Fruit fly (Drosophila melanogaster) whole organism, embryonic: ENCODE measurements around the gene CG8516.

Experiments
- Abd-B ChIP-seq: fragments of 200-800 bp; sonication (Bioruptor generic); optimal IDR thresholded peaks from 2 replicates; lab custom pipeline; 2018; ENCODE audit warnings: missing biosample characterization, mild to moderate bottlenecking, missing genetic modification characterization, moderate library complexity
- Ada2b ChIP-seq: fragments of 200-800 bp; sonication (Bioruptor generic); IDR thresholded peaks from 2 replicates; pipeline ENCODE4 v1.3.6; 2022; ENCODE audit warnings: missing biosample characterization, missing genetic modification characterization
- Atf-2 ChIP-seq: fragments of 200-800 bp; sonication (Bioruptor generic); optimal IDR thresholded peaks from 2 replicates; lab custom pipeline; 2016; ENCODE audit warnings: missing biosample characterization, missing genetic modification characterization
- CG11398 ChIP-seq: fragments of 200-800 bp; sonication (Bioruptor generic); optimal IDR thresholded peaks from 2 replicates; lab custom pipeline; 2016; ENCODE audit warnings: missing biosample characterization, missing genetic modification characterization
- CG12236 ChIP-seq: fragments of 200-800 bp; sonication (Bioruptor generic); optimal IDR thresholded peaks from 2 replicates; lab custom pipeline; 2016; ENCODE audit warnings: missing biosample characterization, missing genetic modification characterization
- CG13424 ChIP-seq: fragments of 200-800 bp; sonication (Bioruptor generic); optimal IDR thresholded peaks from 2 replicates; lab custom pipeline; 2019; ENCODE audit warnings: missing biosample characterization, mild to moderate bottlenecking, missing genetic modification characterization, moderate library complexity
- CG14710 ChIP-seq: fragments of 200-800 bp; sonication (Bioruptor generic); optimal IDR thresholded peaks from 3 replicates; lab custom pipeline; 2019; ENCODE audit warnings: missing biosample characterization, mild to moderate bottlenecking, missing genetic modification characterization, moderate library complexity
- CG15601 ChIP-seq: fragments of 200-800 bp; sonication (Bioruptor generic); optimal IDR thresholded peaks from 3 replicates; lab custom pipeline; 2019; ENCODE audit warnings: missing biosample characterization, mild to moderate bottlenecking, missing genetic modification characterization, moderate library complexity
- CG16815 ChIP-seq: fragments of 200-800 bp; sonication (Bioruptor generic); optimal IDR thresholded peaks from 3 replicates; lab custom pipeline; 2017; ENCODE audit warnings: missing biosample characterization, mild to moderate bottlenecking, missing genetic modification characterization
- CG17361 ChIP-seq: fragments of 200-800 bp; sonication (Bioruptor generic); IDR thresholded peaks from 3 replicates; pipeline ENCODE4 v1.3.6; 2022; ENCODE audit warnings: missing biosample characterization, missing genetic modification characterization
- CG17829 ChIP-seq: fragments of 200-800 bp; optimal IDR thresholded peaks from 2 replicates; lab custom pipeline; 2019; ENCODE audit warnings: missing biosample characterization, mild to moderate bottlenecking, missing genetic modification characterization, moderate library complexity
- CG1792 ChIP-seq: fragments of 200-800 bp; sonication (Bioruptor generic); optimal IDR thresholded peaks from 2 replicates; lab custom pipeline; 2016; ENCODE audit warnings: missing biosample characterization, missing genetic modification characterization
- CG18476 ChIP-seq: fragments of 200-800 bp; sonication (Bioruptor generic); optimal IDR thresholded peaks from 2 replicates; lab custom pipeline; 2016; ENCODE audit warnings: missing biosample characterization, mild to moderate bottlenecking, missing genetic modification characterization
- CG2712 ChIP-seq: fragments of 200-800 bp; optimal IDR thresholded peaks from 3 replicates; lab custom pipeline; 2019; ENCODE audit warnings: missing biosample characterization, mild to moderate bottlenecking, missing genetic modification characterization, moderate library complexity
- CG31441 ChIP-seq: fragments of 200-800 bp; sonication (Bioruptor generic); IDR thresholded peaks from 2 replicates; pipeline ENCODE4 v1.3.6; 2022; ENCODE audit warnings: missing biosample characterization, missing genetic modification characterization
- CG33557 ChIP-seq: fragments of 200-800 bp; sonication (Bioruptor generic); optimal IDR thresholded peaks from 2 replicates; lab custom pipeline; 2019; ENCODE audit warnings: missing biosample characterization, mild to moderate bottlenecking, missing genetic modification characterization, moderate library complexity
- CG4730 ChIP-seq: fragments of 200-800 bp; sonication (Bioruptor generic); IDR thresholded peaks from 2 replicates; pipeline ENCODE4 v1.3.6; 2022; ENCODE audit warnings: missing biosample characterization, missing genetic modification characterization
- CG4854 ChIP-seq: fragments of 200-800 bp; sonication (Bioruptor generic); optimal IDR thresholded peaks from 2 replicates; lab custom pipeline; 2016; ENCODE audit warnings: missing biosample characterization, missing genetic modification characterization, inconsistent platforms
- CG6689 ChIP-seq: fragments of 200-800 bp; sonication (Bioruptor generic); IDR thresholded peaks from 2 replicates; pipeline ENCODE4 v1.3.6; 2022; ENCODE audit warnings: missing biosample characterization, missing genetic modification characterization
- CG7786 ChIP-seq: fragments of 200-800 bp; sonication (Bioruptor generic); optimal IDR thresholded peaks from 2 replicates; lab custom pipeline; 2016; ENCODE audit warnings: missing biosample characterization, missing genetic modification characterization
- CG7963 ChIP-seq: fragments of 200-800 bp; sonication (Bioruptor generic); IDR thresholded peaks from 3 replicates; pipeline ENCODE4 v1.3.6; 2022; ENCODE audit warnings: missing biosample characterization, missing genetic modification characterization; ENCODE audit not compliant: partially characterized antibody
- CG9437 ChIP-seq: fragments of 200-800 bp; sonication (Bioruptor generic); optimal IDR thresholded peaks from 2 replicates; lab custom pipeline; 2018; ENCODE audit warnings: missing biosample characterization, mild to moderate bottlenecking, missing genetic modification characterization
- CG9727 ChIP-seq: fragments of 200-800 bp; sonication (Bioruptor generic); optimal IDR thresholded peaks from 3 replicates; lab custom pipeline; 2017; ENCODE audit warnings: missing biosample characterization, mild to moderate bottlenecking, missing genetic modification characterization
- Ets65A ChIP-seq: fragments of 200-800 bp; sonication (Bioruptor generic); peaks from one replicate; lab custom pipeline; 2016; ENCODE audit warnings: missing biosample characterization, missing genetic modification characterization
- MBD-R2 ChIP-seq: fragments of 200-800 bp; sonication (Bioruptor generic); IDR thresholded peaks from 2 replicates; pipeline ENCODE4 v1.3.6; 2022; ENCODE audit warnings: missing biosample characterization, missing genetic modification characterization
- Mrtf ChIP-seq: fragments of 200-800 bp; sonication (Bioruptor generic); IDR thresholded peaks from 3 replicates; pipeline ENCODE4 v1.3.6; 2022; ENCODE audit warnings: missing biosample characterization, missing genetic modification characterization
- bbx ChIP-seq: fragments of 200-800 bp; sonication (Bioruptor generic); IDR thresholded peaks from 2 replicates; pipeline ENCODE4 v1.3.6; 2022; ENCODE audit warnings: missing biosample characterization, missing genetic modification characterization; ENCODE audit not compliant: partially characterized antibody
- bcd ChIP-seq: fragments of 200-800 bp; sonication (Bioruptor generic); optimal IDR thresholded peaks from 2 replicates; lab custom pipeline; 2017; ENCODE audit warnings: missing biosample characterization, mild to moderate bottlenecking, missing genetic modification characterization
- crp ChIP-seq, 2 experiments: fragments of 200-800 bp; sonication (Bioruptor generic); optimal IDR thresholded peaks; 2 replicates in 1 of 2; 3 replicates in 1 of 2; lab custom pipeline; 2017; ENCODE audit warnings: missing biosample characterization in 2 of 2, missing genetic modification characterization in 2 of 2, mild to moderate bottlenecking in 1 of 2, moderate library complexity in 1 of 2
- dm ChIP-seq: fragments of 200-800 bp; sonication (Bioruptor generic); optimal IDR thresholded peaks from 3 replicates; lab custom pipeline; 2016; ENCODE audit warnings: missing biosample characterization, missing genetic modification characterization
- dysf ChIP-seq: fragments of 200-800 bp; sonication (Bioruptor generic); IDR thresholded peaks from 3 replicates; pipeline ENCODE4 v1.3.6; 2022; ENCODE audit warnings: missing biosample characterization, missing genetic modification characterization
- fd64A ChIP-seq: fragments of 200-800 bp; sonication (Bioruptor generic); optimal IDR thresholded peaks from 3 replicates; lab custom pipeline; 2018; ENCODE audit warnings: missing biosample characterization, mild to moderate bottlenecking, missing genetic modification characterization
- gfzf ChIP-seq: fragments of 200-800 bp; sonication (Bioruptor generic); optimal IDR thresholded peaks from 2 replicates; lab custom pipeline; 2016; ENCODE audit warnings: missing biosample characterization, mild to moderate bottlenecking, missing genetic modification characterization, moderate library complexity
- ind ChIP-seq: fragments of 200-800 bp; sonication (Bioruptor generic); optimal IDR thresholded peaks from 3 replicates; lab custom pipeline; 2016; ENCODE audit warnings: missing biosample characterization, missing genetic modification characterization
- mam ChIP-seq: fragments of 200-800 bp; sonication (Bioruptor generic); optimal IDR thresholded peaks from 3 replicates; lab custom pipeline; 2016; ENCODE audit warnings: missing biosample characterization, missing genetic modification characterization
- mld ChIP-seq: fragments of 200-800 bp; sonication (Bioruptor generic); IDR thresholded peaks from 3 replicates; pipeline ENCODE4 v1.3.6; 2022; ENCODE audit warnings: missing biosample characterization, missing genetic modification characterization; ENCODE audit not compliant: partially characterized antibody
- nau ChIP-seq: fragments of 200-800 bp; sonication (Bioruptor generic); optimal IDR thresholded peaks from 3 replicates; lab custom pipeline; 2017; ENCODE audit warnings: missing biosample characterization, mild to moderate bottlenecking, missing genetic modification characterization, missing genetic modification reagents
- nom ChIP-seq: fragments of 200-800 bp; sonication (Bioruptor generic); optimal IDR thresholded peaks from 2 replicates; lab custom pipeline; 2017; ENCODE audit warnings: missing biosample characterization, missing genetic modification characterization, mild to moderate bottlenecking, moderate library complexity, missing genetic modification reagents
- org-1 ChIP-seq: fragments of 200-800 bp; sonication (Bioruptor generic); optimal IDR thresholded peaks from 2 replicates; lab custom pipeline; 2017; ENCODE audit warnings: missing biosample characterization, missing genetic modification characterization
- otp ChIP-seq: fragments of 200-800 bp; sonication (Bioruptor generic); IDR thresholded peaks from 3 replicates; pipeline ENCODE4, ENCODE4 v1.3.6; 2022; ENCODE audit warnings: missing biosample characterization, missing genetic modification characterization
- pho ChIP-seq: fragments of 200-800 bp; sonication (Bioruptor generic); optimal IDR thresholded peaks from 2 replicates; lab custom pipeline; 2016; ENCODE audit warnings: missing biosample characterization, missing genetic modification characterization
- phol ChIP-seq: fragments of 200-800 bp; sonication (Bioruptor generic); optimal IDR thresholded peaks from 3 replicates; lab custom pipeline; 2018; ENCODE audit warnings: missing biosample characterization, mild to moderate bottlenecking, missing genetic modification characterization, moderate library complexity
- run ChIP-seq: fragments of 200-800 bp; sonication (Bioruptor generic); optimal IDR thresholded peaks from 3 replicates; lab custom pipeline; 2018; ENCODE audit warnings: missing biosample characterization, mild to moderate bottlenecking, missing genetic modification characterization
- sens ChIP-seq: fragments of 200-800 bp; sonication (Bioruptor generic); peaks from one replicate; lab custom pipeline; 2016; ENCODE audit warnings: missing biosample characterization, missing genetic modification characterization
- sqz ChIP-seq: fragments of 200-800 bp; sonication (Bioruptor generic); optimal IDR thresholded peaks from 3 replicates; lab custom pipeline; 2018; ENCODE audit warnings: missing biosample characterization, mild to moderate bottlenecking, missing genetic modification characterization
- stwl ChIP-seq: fragments of 200-800 bp; sonication (Bioruptor generic); optimal IDR thresholded peaks from 3 replicates; lab custom pipeline; 2018; ENCODE audit warnings: missing biosample characterization, mild to moderate bottlenecking, missing genetic modification characterization, moderate library complexity
- tin ChIP-seq: fragments of 200-800 bp; sonication (Bioruptor generic); optimal IDR thresholded peaks from 3 replicates; lab custom pipeline; 2016; ENCODE audit warnings: missing biosample characterization, missing genetic modification characterization
- twi ChIP-seq: fragments of 200-800 bp; optimal IDR thresholded peaks from 2 replicates; lab custom pipeline; 2019; ENCODE audit warnings: missing biosample characterization, mild to moderate bottlenecking, missing genetic modification characterization, moderate library complexity
- vfl ChIP-seq: fragments of 200-800 bp; sonication (Bioruptor generic); optimal IDR thresholded peaks from 2 replicates; lab custom pipeline; 2016; ENCODE audit warnings: missing biosample characterization, missing genetic modification characterization
- vvl ChIP-seq: fragments of 200-800 bp; sonication (Bioruptor generic); IDR thresholded peaks from 2 replicates; pipeline ENCODE4 v1.3.6; 2022; ENCODE audit warnings: missing biosample characterization, missing genetic modification characterization

CG8516 gene

DNA sequence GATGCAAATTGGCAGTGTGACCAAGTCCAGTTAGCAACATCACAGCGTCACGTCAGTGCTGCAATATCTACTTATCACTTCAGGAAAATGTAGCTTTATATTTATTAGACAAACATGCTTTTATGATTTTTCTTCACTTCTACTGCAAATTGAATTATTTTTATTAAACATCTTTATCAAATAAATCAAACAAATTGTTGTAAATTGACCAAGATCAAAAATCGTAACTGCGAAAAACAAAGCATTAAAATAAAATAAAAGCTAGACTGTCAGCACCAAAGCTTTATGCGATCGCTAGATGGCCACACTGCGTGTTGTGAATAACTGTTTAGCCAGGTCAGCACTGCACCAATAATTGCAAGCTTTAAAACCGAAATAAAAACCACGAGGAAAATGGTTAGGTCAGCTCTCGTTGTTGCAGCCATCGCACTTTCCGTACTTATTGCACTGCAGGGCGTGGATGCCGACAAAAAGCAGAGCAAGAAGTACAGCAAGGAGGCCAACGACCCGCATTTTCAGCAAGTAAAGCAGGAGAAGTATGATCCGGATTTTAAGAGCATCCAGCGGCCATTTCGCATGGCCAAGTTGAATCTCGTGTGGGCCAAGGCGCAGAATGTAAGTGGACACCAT, 1.8 kb upstream of the CG8516 start, which contains the start of the genes CG12945 and CG8507 (continued):
- TF ChIP-seq CG18476 (GFP tag; lab: Kevin White, UChicago) (peak; percentile 26), dysf (GFP tag; lab: Robert Waterston, UW) (peak; percentile 34; the same call in 1 of the 3 replicates), dm (GFP tag; lab: Kevin White, UChicago) (peak; percentile 34), twi (tag; lab: Kevin White, UChicago) (no peak), Ada2b (GFP tag; lab: Robert Waterston, UW) (no peak), mld (GFP tag; lab: Robert Waterston, UW) (no peak), CG14710 (tag; lab: Kevin White, UChicago) (peak; percentile 70), CG4854 (GFP tag; lab: Kevin White, UChicago) (no peak), CG7963 (GFP tag; lab: Robert Waterston, UW) (no peak), stwl (tag; lab: Kevin White, UChicago) (peak; percentile 65), CG7786 (GFP tag; lab: Kevin White, UChicago) (peak; percentile 38), bbx (GFP tag; lab: Robert Waterston, UW) (0 out of 2 replicates have a peak, but pooled peaks have one; percentile 18), CG31441 (GFP tag; lab: Robert Waterston, UW) (no peak), CG33557 (GFP tag; lab: Kevin White, UChicago) (no peak), Ets65A (GFP tag; lab: Kevin White, UChicago) (peak; percentile 91), CG4730 (GFP tag; lab: Robert Waterston, UW) (no peak), tin (GFP tag; lab: Kevin White, UChicago) (peak; percentile 46), CG2712 (peak; percentile 47), CG12236 (GFP tag; lab: Kevin White, UChicago) (no peak), bcd (GFP tag; lab: Kevin White, UChicago) (peak; percentile 60), mam (peak; percentile 44), fd64A (GFP tag; lab: Kevin White, UChicago) (no peak), CG9437 (GFP tag; lab: Kevin White, UChicago) (peak; percentile 33), CG6689 (GFP tag; lab: Robert Waterston, UW) (0 out of 2 replicates have a peak, but pooled peaks have one; percentile 9), Atf-2 (peak; percentile 53), sqz (GFP tag; lab: Kevin White, UChicago) (no peak), CG16815 (GFP tag; lab: Kevin White, UChicago) (peak; percentile 11), vvl (GFP tag; lab: Robert Waterston, UW) (peak; percentile 31; the same call in 1 of the 2 replicates), CG1792 (GFP tag; lab: Kevin White, UChicago) (no peak), vfl (GFP tag; lab: Kevin White, UChicago) (peak; percentile 46), CG15601 (peak; percentile 35), CG13424 (tag; lab: Kevin White, UChicago) (peak; percentile 67), CG11398 (GFP tag; lab: Kevin White, UChicago) (no peak), CG9727 (GFP tag; lab: Kevin White, UChicago) (peak; percentile 42), crp (GFP tag; optimal IDR thresholded peaks at IDR 0.05; lab: Kevin White, UChicago) (peak in 1 of 2 experiments; percentile 8), CG17361 (peak; percentile 69), nau (GFP tag; lab: Kevin White, UChicago) (no peak), MBD-R2 (GFP tag; lab: Robert Waterston, UW) (peak; percentile 75), phol (tag; lab: Kevin White, UChicago) (peak; percentile 68), otp (GFP tag; lab: Robert Waterston, UW) (no peak), gfzf (GFP tag; lab: Kevin White, UChicago) (peak; percentile 79), run (tag; lab: Kevin White, UChicago) (no peak), ind (GFP tag; lab: Kevin White, UChicago) (peak; percentile 49), nom (GFP tag; lab: Kevin White, UChicago) (peak; percentile 8), sens (GFP tag; lab: Kevin White, UChicago) (peak; percentile 85), org-1 (no peak), CG17829 (tag; lab: Kevin White, UChicago) (peak; percentile 54), Abd-B (peak; percentile 76), pho (peak; percentile 33), Mrtf (GFP tag; lab: Robert Waterston, UW) (no peak)
